Worm (Caenorhabditis elegans): ENCODE results near the gene msrp-7.

Gene msrp-7

DNA sequence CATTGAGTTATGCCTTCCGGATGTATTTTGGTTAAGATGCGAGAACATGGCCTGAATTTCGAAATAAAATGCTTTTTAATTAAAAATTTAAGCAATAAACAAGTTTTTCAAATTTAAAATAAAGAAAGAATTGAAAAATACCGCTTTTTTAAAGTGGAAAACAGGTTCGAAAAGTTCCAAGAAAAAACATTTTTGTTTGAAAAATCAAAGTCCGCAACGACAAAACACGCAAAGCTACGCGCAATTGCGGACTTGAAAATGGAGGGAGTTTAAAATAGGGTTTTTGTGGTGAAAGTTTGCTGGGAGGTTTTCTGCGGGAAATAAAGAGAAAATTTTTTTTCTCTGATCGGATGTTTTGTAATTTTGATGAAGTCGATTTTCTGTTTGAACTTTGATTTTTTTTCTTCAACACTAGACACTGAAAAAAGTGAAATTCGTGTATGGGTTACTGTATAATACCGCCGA lies 12.3 kb upstream of the msrp-7 start, which contains the start of gene npp-19:
npp-19 (minus strand) TSS at position 51 of the 465 bp plus-strand sequence.
- TF ChIP-seq unc-130 (GFP tag; optimal IDR thresholded peaks at IDR 0.05), result no peak
- TF ChIP-seq ceh-40 (GFP tag; IDR thresholded peaks at IDR 0.05), result no peak
- TF ChIP-seq pha-4 (tag; optimal IDR thresholded peaks at IDR 0.05), result peak; percentile 1
- peak; percentile 32 for TF ChIP-seq snpc-4 (GFP tag; optimal IDR thresholded peaks at IDR 0.05)
- no peak for TF ChIP-seq snpc-4 (tag; optimal IDR thresholded peaks at IDR 0.05)
- TF ChIP-seq lin-40 (tag; optimal IDR thresholded peaks at IDR 0.05), result peak; percentile 52
- peak; percentile 33 to 97 (median 56) for TF ChIP-seq lin-35 (GFP tag; optimal IDR thresholded peaks at IDR 0.05)
- TF ChIP-seq madf-6 (GFP tag; IDR thresholded peaks at IDR 0.05), result peak; percentile 52; the same call in 1 of the 2 replicates
- TF ChIP-seq nhr-80 (tag; optimal IDR thresholded peaks at IDR 0.05), result no peak
- TF ChIP-seq snpc-1.3 (tag; optimal IDR thresholded peaks at IDR 0.05; ENCODE audit: insufficient read depth), result peak; percentile 42
- TF ChIP-seq dpl-1 (GFP tag; optimal IDR thresholded peaks at IDR 0.05), result peak; percentile 96
- peak; percentile 99 for TF ChIP-seq lin-54 (GFP tag; optimal IDR thresholded peaks at IDR 0.05)
- TF ChIP-seq efl-1 (GFP tag; optimal IDR thresholded peaks at IDR 0.05), result peak; percentile 90
- TF ChIP-seq B0035.1 (tag; optimal IDR thresholded peaks at IDR 0.05), result no peak
- no peak for TF ChIP-seq B0019.2 (GFP tag; conservative IDR thresholded peaks at IDR 0.05)
- no peak for TF ChIP-seq rec-8 (tag; optimal IDR thresholded peaks at IDR 0.05)
- no peak for TF ChIP-seq nfya-1 (tag; optimal IDR thresholded peaks at IDR 0.05; ENCODE audit: borderline replicate concordance, insufficient read depth)
- 0 out of 2 replicates have a peak, but pooled peaks have one; percentile 34 for TF ChIP-seq nfyb-1 (GFP tag; IDR thresholded peaks at IDR 0.05)
- TF ChIP-seq aptf-2 (GFP tag; conservative IDR thresholded peaks at IDR 0.05), result no peak
- peak; percentile 52 for TF ChIP-seq F23B12.7 (tag; optimal IDR thresholded peaks at IDR 0.05; ENCODE audit: insufficient read depth)
- no peak for TF ChIP-seq dpff-1 (tag; optimal IDR thresholded peaks at IDR 0.05)
- no peak for TF ChIP-seq F10E7.11 (tag; optimal IDR thresholded peaks at IDR 0.05)
- TF ChIP-seq attf-3 (GFP tag; conservative IDR thresholded peaks at IDR 0.05), result no peak
- peak; percentile 14; the same call in 1 of the 2 replicates for TF ChIP-seq hmg-1.2 (GFP tag; IDR thresholded peaks at IDR 0.05)
- TF ChIP-seq let-607 (tag; optimal IDR thresholded peaks at IDR 0.05), result no peak
- no peak for TF ChIP-seq athp-1 (tag; optimal IDR thresholded peaks at IDR 0.05)
- no peak for TF ChIP-seq lsy-27 (tag; optimal IDR thresholded peaks at IDR 0.05; ENCODE audit: borderline replicate concordance, insufficient read depth)
- peak; percentile 47 for TF ChIP-seq F33H1.4 (GFP tag; IDR thresholded peaks at IDR 0.05)
- TF ChIP-seq lsl-1 (GFP tag; optimal IDR thresholded peaks at IDR 0.05), result peak; percentile 24
- TF ChIP-seq cebp-1 (GFP tag; IDR thresholded peaks at IDR 0.05), result no peak
- peak; percentile 2 for TF ChIP-seq cebp-1 (tag; optimal IDR thresholded peaks at IDR 0.05)
- TF ChIP-seq attf-5 (GFP tag; optimal IDR thresholded peaks at IDR 0.05), result peak; percentile 46
- peak; percentile 55 for TF ChIP-seq mcd-1 (GFP tag; IDR thresholded peaks at IDR 0.05)
- no peak for TF ChIP-seq somi-1 (GFP tag; optimal IDR thresholded peaks at IDR 0.05)
- no peak for TF ChIP-seq snpc-3.4 (tag; optimal IDR thresholded peaks at IDR 0.05)
- no peak for TF ChIP-seq F39B2.1 (GFP tag; IDR thresholded peaks at IDR 0.05)
- no peak for TF ChIP-seq zfh-2 (GFP tag; conservative IDR thresholded peaks at IDR 0.05)

DNA sequence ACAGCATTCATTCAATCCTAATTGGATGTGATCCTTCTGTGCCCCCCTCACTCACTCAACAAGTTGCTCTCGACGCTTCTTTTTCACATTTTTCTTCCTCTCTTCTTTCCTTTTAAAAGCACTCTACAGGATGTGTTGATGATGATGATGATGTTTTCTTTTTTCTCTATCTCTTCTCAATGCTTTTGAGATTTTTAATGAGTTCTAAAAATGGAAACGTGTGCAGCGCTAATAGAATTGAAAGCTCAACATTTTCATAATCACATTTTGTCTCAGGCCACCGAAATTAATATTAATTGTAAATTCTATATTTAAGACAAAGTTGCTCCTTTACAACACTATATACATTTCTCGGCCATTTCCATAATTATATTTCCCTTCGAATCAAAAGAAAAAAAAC lies 10.6 kb upstream of the msrp-7 start:
- TF ChIP-seq hsf-1 (GFP tag; IDR thresholded peaks at IDR 0.05) (no peak), bed-2 (GFP tag; IDR thresholded peaks at IDR 0.05) (no peak), F57A8.1 (GFP tag; optimal IDR thresholded peaks at IDR 0.05) (no peak), F57C9.4 (tag; optimal IDR thresholded peaks at IDR 0.05) (no peak), K11D2.4 (GFP tag; IDR thresholded peaks at IDR 0.05) (no peak), ztf-26 (tag; optimal IDR thresholded peaks at IDR 0.05) (no peak)
